Worm (Caenorhabditis elegans) whole organism, late embryonic: ENCODE measurements around the gene spp-31.

Source experiments
- K02D7.2 ChIP-seq: sonication (generic microtip); optimal IDR thresholded peaks from 2 replicates; lab custom pipeline; 2017; ENCODE audit warnings: mild to moderate bottlenecking, missing genetic modification characterization, missing compliant biosample characterization
- K09A11.1 ChIP-seq: sonication (generic microtip); optimal IDR thresholded peaks from 2 replicates; lab custom pipeline; 2017; ENCODE audit warnings: antibody characterized with exemption, mild to moderate bottlenecking, missing genetic modification characterization, missing compliant biosample characterization; ENCODE audit not compliant: insufficient read depth
- T23F11.4 ChIP-seq: fragments of 200-800 bp; sonication (Bioruptor generic); optimal IDR thresholded peaks from 2 replicates; lab custom pipeline; 2018; ENCODE audit warnings: mild to moderate bottlenecking, missing genetic modification characterization, missing compliant biosample characterization
- ceh-14 ChIP-seq: sonication (generic microtip); optimal IDR thresholded peaks from 2 replicates; lab custom pipeline; 2016; ENCODE audit warnings: missing genotype, missing genetic modification characterization, missing compliant biosample characterization
- ceh-18 ChIP-seq: sonication (generic microtip); optimal IDR thresholded peaks from 2 replicates; lab custom pipeline; 2016; ENCODE audit warnings: missing genetic modification characterization, missing compliant biosample characterization
- ceh-19 ChIP-seq: fragments of 200-800 bp; sonication (Bioruptor generic); optimal IDR thresholded peaks from 2 replicates; lab custom pipeline; 2018; ENCODE audit warnings: mild to moderate bottlenecking, missing genetic modification characterization, missing compliant biosample characterization
- ceh-22 ChIP-seq: sonication (generic microtip); optimal IDR thresholded peaks from 2 replicates; lab custom pipeline; 2017; ENCODE audit warnings: missing biosample characterization, missing genetic modification characterization
- ceh-30 ChIP-seq: fragments of 150-350 bp; optimal IDR thresholded peaks from 2 replicates; lab custom pipeline; 2014; ENCODE audit warnings: missing biosample characterization, missing genetic modification characterization
- ceh-31 ChIP-seq: sonication (generic microtip); optimal IDR thresholded peaks from 2 replicates; lab custom pipeline; 2016; ENCODE audit warnings: missing genetic modification characterization, missing compliant biosample characterization
- ceh-45 ChIP-seq: fragments of 200-800 bp; sonication (Bioruptor generic); IDR thresholded peaks from 2 replicates; pipeline ENCODE4 v1.3.6; 2022; ENCODE audit warnings: missing genetic modification reagents, missing genetic modification characterization, missing compliant biosample characterization
- ceh-6 ChIP-seq: fragments of 200-800 bp; sonication (Bioruptor generic); optimal IDR thresholded peaks from 2 replicates; lab custom pipeline; 2018; ENCODE audit warnings: mild to moderate bottlenecking, missing genetic modification characterization, missing compliant biosample characterization
- ceh-9 ChIP-seq: sonication (generic microtip); optimal IDR thresholded peaks from 2 replicates; lab custom pipeline; 2016; ENCODE audit warnings: mild to moderate bottlenecking, missing genetic modification characterization, inconsistent platforms, missing compliant biosample characterization
- che-1 ChIP-seq: sonication (generic microtip); optimal IDR thresholded peaks from 2 replicates; lab custom pipeline; 2016; ENCODE audit warnings: mild to moderate bottlenecking, missing genetic modification characterization, missing compliant biosample characterization
- dmd-4 ChIP-seq: sonication (generic microtip); optimal IDR thresholded peaks from 2 replicates; lab custom pipeline; 2016; ENCODE audit warnings: borderline replicate concordance, missing genetic modification characterization, missing compliant biosample characterization
- elt-2 ChIP-seq: sonication (generic microtip); optimal IDR thresholded peaks from 2 replicates; lab custom pipeline; 2016; ENCODE audit warnings: missing genetic modification reagents, missing genetic modification characterization, missing compliant biosample characterization
- ets-4 ChIP-seq: sonication (generic microtip); optimal IDR thresholded peaks from 2 replicates; lab custom pipeline; 2016; ENCODE audit warnings: missing genetic modification characterization, missing compliant biosample characterization
- eyg-1 ChIP-seq: sonication (generic microtip); optimal IDR thresholded peaks from 2 replicates; lab custom pipeline; 2016; ENCODE audit warnings: missing genotype, missing genetic modification characterization, missing compliant biosample characterization
- hlh-8 ChIP-seq: sonication (generic microtip); optimal IDR thresholded peaks from 2 replicates; lab custom pipeline; 2016; ENCODE audit warnings: missing genotype, missing genetic modification characterization, missing compliant biosample characterization
- lim-6 ChIP-seq: sonication (generic microtip); optimal IDR thresholded peaks from 2 replicates; lab custom pipeline; 2016; ENCODE audit warnings: missing genetic modification characterization, missing compliant biosample characterization
- lin-11 ChIP-seq: fragments of 200-800 bp; sonication (Bioruptor generic); optimal IDR thresholded peaks from 2 replicates; lab custom pipeline; 2018; ENCODE audit warnings: mild to moderate bottlenecking, missing genetic modification characterization, missing compliant biosample characterization
- madf-2 ChIP-seq: sonication (generic microtip); optimal IDR thresholded peaks from 2 replicates; lab custom pipeline; 2017; ENCODE audit warnings: missing genetic modification characterization, missing compliant biosample characterization
- mec-3 ChIP-seq: sonication (generic microtip); optimal IDR thresholded peaks from 2 replicates; lab custom pipeline; 2016; ENCODE audit warnings: borderline replicate concordance, missing genetic modification characterization, missing compliant biosample characterization
- nfya-1 ChIP-seq: sonication (generic microtip); optimal IDR thresholded peaks from 2 replicates; lab custom pipeline; 2017; ENCODE audit warnings: missing genetic modification characterization, mild to moderate bottlenecking, missing compliant biosample characterization, antibody characterized with exemption, moderate library complexity
- nhr-11 ChIP-seq: fragments of 150-350 bp; optimal IDR thresholded peaks from 2 replicates; lab custom pipeline; 2014; ENCODE audit warnings: missing biosample characterization, missing genetic modification characterization
- pag-3 ChIP-seq: sonication (generic microtip); optimal IDR thresholded peaks from 2 replicates; lab custom pipeline; 2016; ENCODE audit warnings: missing compliant biosample characterization, missing genetic modification characterization, borderline replicate concordance
- pat-9 ChIP-seq: fragments of 200-800 bp; sonication (Bioruptor generic); optimal IDR thresholded peaks from 2 replicates; lab custom pipeline; 2018; ENCODE audit warnings: mild to moderate bottlenecking, missing genetic modification characterization, moderate library complexity, missing compliant biosample characterization
- pax-1 ChIP-seq: fragments of 150-350 bp; optimal IDR thresholded peaks from 2 replicates; lab custom pipeline; 2014; ENCODE audit warnings: missing biosample characterization, missing genetic modification characterization
- pha-4 ChIP-seq: fragments of 150-350 bp; optimal IDR thresholded peaks from 2 replicates; lab custom pipeline; 2018; ENCODE audit warnings: missing biosample characterization, missing genetic modification reagents, missing genetic modification characterization
- pqm-1 ChIP-seq: sonication (generic microtip); optimal IDR thresholded peaks from 2 replicates; lab custom pipeline; 2016; ENCODE audit warnings: missing genetic modification characterization, missing compliant biosample characterization
- pros-1 ChIP-seq: fragments of 150-350 bp; optimal IDR thresholded peaks from 2 replicates; lab custom pipeline; 2014; ENCODE audit warnings: missing biosample characterization, missing genetic modification reagents, missing genetic modification characterization
- rnt-1 ChIP-seq: sonication (generic microtip); optimal IDR thresholded peaks from 2 replicates; lab custom pipeline; 2016; ENCODE audit warnings: missing genetic modification characterization, missing compliant biosample characterization
- syd-9 ChIP-seq: sonication (generic microtip); optimal IDR thresholded peaks from 2 replicates; lab custom pipeline; 2016; ENCODE audit warnings: mild to moderate bottlenecking, missing genetic modification characterization, moderate library complexity, missing compliant biosample characterization
- ttx-3 ChIP-seq: sonication (generic microtip); optimal IDR thresholded peaks from 2 replicates; lab custom pipeline; 2016; ENCODE audit warnings: missing genetic modification reagents, missing genetic modification characterization, missing compliant biosample characterization
- unc-42 ChIP-seq: sonication (generic microtip); optimal IDR thresholded peaks from 2 replicates; lab custom pipeline; 2016; ENCODE audit warnings: missing genotype, missing genetic modification characterization, missing compliant biosample characterization
- unc-55 ChIP-seq: sonication (generic microtip); optimal IDR thresholded peaks from 2 replicates; lab custom pipeline; 2017; ENCODE audit warnings: missing biosample characterization, missing genetic modification reagents, missing genetic modification characterization
- zip-5 ChIP-seq: sonication (generic microtip); optimal IDR thresholded peaks from 2 replicates; lab custom pipeline; 2016; ENCODE audit warnings: missing genetic modification characterization, missing compliant biosample characterization

spp-31 gene

ce11 chrIV:1358109-1358508, 48.3 kb upstream of the spp-31 start (continued):
- TF ChIP-seq che-1 (no peak), eyg-1 (no peak), nfya-1 (tag; lab: Kevin White, UChicago) (no peak)

DNA sequence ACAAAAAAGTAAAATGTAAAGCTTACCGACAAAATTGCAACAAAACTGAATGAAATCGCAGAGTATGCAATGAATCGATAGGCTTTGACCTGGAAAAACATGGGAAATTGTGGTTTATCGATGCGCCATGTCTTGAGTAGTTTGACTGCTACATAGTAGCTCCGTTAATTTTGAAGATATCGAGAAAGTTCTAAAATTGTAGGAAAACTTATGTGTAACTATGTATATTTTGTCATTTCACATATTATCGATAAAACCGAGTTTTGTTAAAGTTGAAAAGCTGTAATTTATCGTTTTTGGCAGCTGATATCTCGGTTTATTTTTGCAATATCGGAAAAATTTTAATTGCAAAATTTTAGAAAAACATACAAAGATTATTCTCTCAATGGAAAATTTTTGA, 47.2 kb upstream of the spp-31 start, which contains the start of gene col-105:
Gene col-105, minus strand, starts transcription at position 101 of the 400 bp plus-strand sequence.
- TF ChIP-seq unc-55 (GFP tag; lab: Kevin White, UChicago): no peak
- no peak for TF ChIP-seq unc-42 (tag; lab: Kevin White, UChicago)
- no peak for TF ChIP-seq nfya-1 (tag; lab: Kevin White, UChicago)
- no peak for TF ChIP-seq lim-6 (tag; lab: Kevin White, UChicago)
- TF ChIP-seq, all 69 proteins: peak for 0

DNA sequence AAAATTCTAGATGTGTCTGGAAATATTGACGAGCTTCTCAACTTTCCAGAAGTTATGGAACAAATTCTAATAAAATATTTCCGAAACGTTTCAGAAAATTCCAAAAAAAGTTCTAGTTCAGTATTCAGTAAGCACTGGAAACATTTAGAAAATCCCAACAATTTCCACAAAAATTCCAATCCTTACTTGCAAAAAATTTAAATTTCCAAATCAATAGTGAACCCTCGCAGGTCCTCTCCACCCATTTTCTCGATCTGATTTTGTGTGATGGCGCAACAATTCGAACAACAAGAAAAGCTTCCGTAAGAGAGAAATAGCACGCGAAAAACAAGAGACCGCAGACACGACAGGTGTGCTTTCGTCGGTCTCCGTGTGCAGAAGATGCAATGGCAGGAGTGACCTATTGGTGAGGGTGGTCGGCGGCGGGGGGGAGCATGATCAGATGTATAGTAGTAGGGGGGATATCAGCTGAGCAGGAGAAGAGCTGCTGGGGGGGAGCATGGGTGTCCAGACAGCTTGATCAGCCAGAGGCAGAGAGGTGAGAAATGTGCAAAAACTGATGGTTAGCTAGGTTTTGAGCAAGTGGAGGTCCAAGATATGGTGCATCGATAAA, 44.6 kb upstream of the spp-31 start:
- TF ChIP-seq pqm-1 (tag; lab: Kevin White, UChicago): no peak
- no peak for TF ChIP-seq madf-2
- TF ChIP-seq pat-9: no peak
- TF ChIP-seq pag-3 (tag; lab: Kevin White, UChicago): no peak
- no peak for TF ChIP-seq pros-1 (tag; lab: Kevin White, UChicago)
- TF ChIP-seq pax-1: no peak
- TF ChIP-seq zip-5: no peak
- no peak for TF ChIP-seq dmd-4 (tag; lab: Kevin White, UChicago)
- TF ChIP-seq syd-9: no peak
- no peak for TF ChIP-seq K09A11.1
- no peak for TF ChIP-seq mec-3 (tag; lab: Kevin White, UChicago)
- no peak for TF ChIP-seq hlh-8 (tag; lab: Kevin White, UChicago)
- TF ChIP-seq ceh-45 (GFP tag; lab: Robert Waterston, UW): no peak
- TF ChIP-seq eyg-1: no peak
- no peak for TF ChIP-seq lin-11 (tag; lab: Kevin White, UChicago)
- TF ChIP-seq ceh-6: no peak
- no peak for TF ChIP-seq ceh-9
- TF ChIP-seq ceh-18 (tag; lab: Kevin White, UChicago): peak; percentile 34
- peak; percentile 40 for TF ChIP-seq unc-55 (GFP tag; lab: Kevin White, UChicago)
- TF ChIP-seq rnt-1 (tag; lab: Kevin White, UChicago): peak; percentile 10
- peak; percentile 1 for TF ChIP-seq ceh-19 (GFP tag; lab: Kevin White, UChicago)
- no peak for TF ChIP-seq pha-4 (tag; lab: Kevin White, UChicago)
- no peak for TF ChIP-seq ceh-31 (tag; lab: Kevin White, UChicago)
- peak; percentile 29 for TF ChIP-seq nfya-1 (tag; lab: Kevin White, UChicago)
- TF ChIP-seq K02D7.2: no peak

DNA sequence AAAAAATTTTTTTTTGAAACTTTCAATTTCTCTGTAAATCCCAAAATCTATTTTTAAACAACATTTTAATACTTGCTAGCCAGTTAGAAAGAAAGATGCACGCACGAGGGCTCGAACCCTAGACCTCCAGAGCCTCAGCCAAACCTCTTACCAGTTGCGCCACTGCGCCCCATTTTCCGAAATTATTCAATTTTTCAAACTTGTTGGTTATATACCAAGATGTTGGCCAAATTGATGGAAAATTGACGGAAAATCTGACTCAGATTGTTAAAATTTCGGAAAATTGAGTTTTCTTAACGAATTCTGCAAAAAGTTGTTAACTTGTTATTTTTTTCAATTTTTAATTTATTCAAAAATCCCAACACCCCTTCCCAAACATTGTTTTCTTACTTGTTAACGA, 40.6 kb upstream of the spp-31 start:
- no peak for TF ChIP-seq ttx-3 (tag; lab: Kevin White, UChicago)
- no peak for TF ChIP-seq pag-3 (tag; lab: Kevin White, UChicago)
- TF ChIP-seq mec-3 (tag; lab: Kevin White, UChicago): no peak
- no peak for TF ChIP-seq ets-4 (tag; lab: Kevin White, UChicago)
- no peak for TF ChIP-seq dmd-4 (tag; lab: Kevin White, UChicago)

DNA sequence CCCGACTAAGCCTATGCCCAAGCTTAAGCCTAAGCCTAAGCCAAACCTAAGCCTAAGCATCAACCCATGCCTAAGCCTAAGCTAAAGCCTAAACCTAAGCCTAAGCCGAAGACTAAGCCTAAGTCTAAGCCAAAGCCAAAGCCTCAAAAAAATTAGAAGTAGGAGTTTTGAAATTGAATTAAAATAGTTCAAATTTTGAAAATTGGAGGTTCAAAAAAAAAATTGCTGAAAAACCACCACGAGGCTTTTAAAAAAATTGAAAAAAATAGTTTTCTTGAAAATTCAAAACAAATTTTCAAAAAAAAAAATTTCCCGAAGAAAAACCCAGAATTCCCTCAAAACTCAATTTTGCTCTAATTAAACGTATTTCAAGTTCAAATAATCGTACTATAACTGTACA, 39.3 kb upstream of the spp-31 start:
- no peak for TF ChIP-seq elt-2 (tag; lab: Kevin White, UChicago)
- TF ChIP-seq ceh-30 (tag; lab: Kevin White, UChicago): no peak
- TF ChIP-seq ceh-14 (tag; lab: Kevin White, UChicago): no peak
- no peak for TF ChIP-seq madf-2
- no peak for TF ChIP-seq ceh-22 (tag; lab: Kevin White, UChicago)
- TF ChIP-seq nhr-11 (tag; lab: Kevin White, UChicago): no peak
- no peak for TF ChIP-seq pha-4 (tag; lab: Kevin White, UChicago)
- no peak for TF ChIP-seq T23F11.4 (GFP tag; lab: Kevin White, UChicago)
